Worm (Caenorhabditis elegans) whole organism, late embryonic: Measurements from ENCODE around the gene Y52E8A.3.

Source experiments
- lim-6 ChIP-seq: sonication (generic microtip); optimal IDR thresholded peaks from 2 replicates; lab custom pipeline; 2016; ENCODE audit warnings: missing genetic modification characterization, missing compliant biosample characterization
- nfya-1 ChIP-seq: sonication (generic microtip); optimal IDR thresholded peaks from 2 replicates; lab custom pipeline; 2017; ENCODE audit warnings: missing genetic modification characterization, mild to moderate bottlenecking, missing compliant biosample characterization, antibody characterized with exemption, moderate library complexity
- pha-4 ChIP-seq: fragments of 150-350 bp; optimal IDR thresholded peaks from 2 replicates; lab custom pipeline; 2018; ENCODE audit warnings: missing biosample characterization, missing genetic modification reagents, missing genetic modification characterization
- rnt-1 ChIP-seq: sonication (generic microtip); optimal IDR thresholded peaks from 2 replicates; lab custom pipeline; 2016; ENCODE audit warnings: missing genetic modification characterization, missing compliant biosample characterization

DNA sequence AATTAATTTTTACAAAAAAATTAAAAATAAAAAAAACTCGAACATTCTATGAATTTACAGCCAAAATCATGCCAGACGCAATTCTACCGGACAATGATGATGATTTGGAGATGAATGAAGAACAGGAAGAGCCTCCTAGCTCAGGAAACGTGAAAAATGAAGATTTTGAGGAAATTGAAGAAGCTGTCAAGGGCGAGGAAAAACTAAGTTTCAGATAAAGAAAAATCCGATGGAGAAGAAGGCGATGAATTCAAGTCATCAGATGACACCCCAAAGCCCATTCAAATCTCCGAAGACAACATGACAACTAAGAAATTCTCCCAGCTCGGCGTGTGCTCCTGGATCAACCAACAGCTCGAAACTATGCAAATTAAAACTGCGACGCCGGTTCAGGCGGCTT, 15.0 kb upstream of the Y52E8A.3 start, which contains the start of gene Y52E8A.1:
- TF ChIP-seq nfya-1 (tag; lab: Kevin White, UChicago): no peak
- TF ChIP-seq rnt-1 (tag; lab: Kevin White, UChicago): no peak
- TF ChIP-seq pha-4 (tag; lab: Kevin White, UChicago): no peak
- no peak for TF ChIP-seq lim-6 (tag; lab: Kevin White, UChicago)
